Fruit fly (Drosophila melanogaster): ENCODE results near the gene elav.
"Not testable (repeated sequence)": the region's sequence is repeated elsewhere in the genome, so short reads cannot be mapped to it uniquely, and the experiment has no call there.

Gene elav

dm6 chrX:496326-496725 lies 26.7 kb downstream of the elav start, which contains the start of gene svr:
TSS of gene svr (plus strand) at chrX:496446.
- TF ChIP-seq CG17806 (tag; optimal IDR thresholded peaks at IDR 0.05) (no peak), CG12605 (GFP tag; IDR thresholded peaks at IDR 0.05) (no peak), CG8159 (tag; optimal IDR thresholded peaks at IDR 0.05) (no peak), CG13204 (GFP tag; optimal IDR thresholded peaks at IDR 0.05) (no peak), EcR (GFP tag; optimal IDR thresholded peaks at IDR 0.05) (peak; percentile 40), CG4496 (GFP tag; IDR thresholded peaks at IDR 0.05) (no peak), rn (GFP tag; IDR thresholded peaks at IDR 0.05) (no peak)

dm6 chrX:494607-495006 lies 28.4 kb downstream of the elav start, which contains the start of gene CG17778:
TSS of gene CG17778 (plus strand) at chrX:494614.
- TF ChIP-seq Ets98B (GFP tag; IDR thresholded peaks at IDR 0.05): peak; percentile 14; the same call in 1 of the 2 replicates
- TF ChIP-seq fd96Ca (GFP tag; IDR thresholded peaks at IDR 0.05): 0 out of 3 replicates have a peak, but pooled peaks have one; percentile 28
- peak; percentile 2 for TF ChIP-seq CG17806 (tag; optimal IDR thresholded peaks at IDR 0.05)
- no peak for TF ChIP-seq CG10348 (GFP tag; IDR thresholded peaks at IDR 0.05)
- TF ChIP-seq gl (tag; optimal IDR thresholded peaks at IDR 0.05): no peak

DNA sequence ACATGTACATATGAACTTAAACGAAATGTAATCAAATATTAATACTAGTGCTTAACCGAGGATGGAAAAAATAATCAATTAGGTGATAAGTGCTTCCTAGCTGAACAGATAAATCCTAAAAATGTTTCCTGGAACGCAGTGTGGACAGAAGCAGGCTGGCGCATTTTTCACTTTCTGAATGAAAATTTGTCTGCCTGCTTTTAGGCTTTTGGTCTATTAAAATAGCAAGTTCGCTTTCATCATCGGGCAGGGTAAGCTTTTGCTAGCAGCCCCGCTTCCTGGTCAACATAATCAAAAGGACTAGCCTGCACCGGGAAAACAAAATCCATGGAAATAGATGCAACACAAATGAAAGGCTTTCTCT lies 28.9 kb downstream of the elav start:
- TF ChIP-seq CG8301 (tag; optimal IDR thresholded peaks at IDR 0.05): no peak

DNA sequence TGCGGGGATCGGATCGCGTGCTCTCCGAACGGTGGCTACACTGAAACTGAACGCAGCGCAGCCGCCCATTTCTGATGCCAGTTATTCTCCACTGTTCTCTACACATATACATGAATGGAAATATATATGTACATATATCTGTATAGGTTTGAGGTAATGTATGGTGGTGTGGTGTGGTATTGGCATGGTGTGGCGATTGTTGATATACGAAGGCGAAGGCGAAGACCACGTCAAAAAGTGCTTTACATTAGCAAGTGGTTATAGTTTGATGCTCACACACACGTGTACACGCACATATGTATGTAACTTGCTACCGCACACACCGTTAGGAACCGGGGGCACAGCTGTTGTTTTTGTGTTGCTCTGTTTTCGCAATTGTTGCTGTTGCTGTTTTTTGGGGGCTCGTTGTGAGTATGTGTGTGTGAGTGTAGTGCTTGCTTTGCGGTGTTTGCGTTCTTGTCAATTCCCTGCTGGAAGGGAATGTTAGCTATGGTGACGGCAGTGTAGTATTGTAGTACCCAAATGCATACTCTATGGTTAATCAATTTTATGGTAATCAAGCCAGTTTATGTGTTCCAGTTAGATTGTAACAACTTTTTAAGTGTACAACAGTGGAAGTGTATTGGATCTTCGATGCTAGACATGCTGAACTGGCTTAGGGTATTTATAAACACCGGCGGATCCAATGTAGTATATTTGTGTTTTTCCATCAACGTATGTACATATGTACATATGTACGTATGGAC lies 29.4 kb downstream of the elav start, which contains the start of gene CG17896:
CG17896 (minus strand) TSS at position 51 of the 746 bp plus-strand sequence.
- TF ChIP-seq gl (tag; optimal IDR thresholded peaks at IDR 0.05): peak; percentile 97
- peak; percentile 98 for TF ChIP-seq Pif1A (GFP tag; optimal IDR thresholded peaks at IDR 0.05)
- TF ChIP-seq CG9948 (tag; optimal IDR thresholded peaks at IDR 0.05): peak; percentile 97
- peak; percentile 99 for TF ChIP-seq CG4496 (GFP tag; IDR thresholded peaks at IDR 0.05)
- peak; percentile 98 for TF ChIP-seq CG15710 (tag; optimal IDR thresholded peaks at IDR 0.05)
- TF ChIP-seq CG14655 (GFP tag; optimal IDR thresholded peaks at IDR 0.05): peak; percentile 99
- TF ChIP-seq CG8301 (tag; optimal IDR thresholded peaks at IDR 0.05): peak; percentile 99
- TF ChIP-seq CG13204 (GFP tag; optimal IDR thresholded peaks at IDR 0.05): peak; percentile 86
- peak; percentile 99 for TF ChIP-seq Ets98B (GFP tag; IDR thresholded peaks at IDR 0.05)
- peak; percentile 97 for TF ChIP-seq CG32121 (GFP tag; IDR thresholded peaks at IDR 0.05)
- TF ChIP-seq CG34367 (tag; optimal IDR thresholded peaks at IDR 0.05): peak; percentile 98
- TF ChIP-seq D1 (tag; optimal IDR thresholded peaks at IDR 0.05): no peak
- peak; percentile 31 for TF ChIP-seq EcR (GFP tag; optimal IDR thresholded peaks at IDR 0.05)
- peak; percentile 94 for TF ChIP-seq Snoo (tag; optimal IDR thresholded peaks at IDR 0.05)
- TF ChIP-seq CG17806 (tag; optimal IDR thresholded peaks at IDR 0.05): peak; percentile 97
- peak; percentile 99 for TF ChIP-seq fd96Ca (GFP tag; IDR thresholded peaks at IDR 0.05)
- peak; percentile 98 for TF ChIP-seq CG12605 (GFP tag; IDR thresholded peaks at IDR 0.05)
- TF ChIP-seq CG8159 (tag; optimal IDR thresholded peaks at IDR 0.05): peak; percentile 96
- peak; percentile 98 for TF ChIP-seq Pif1B (GFP tag; optimal IDR thresholded peaks at IDR 0.05)
- TF ChIP-seq rn (GFP tag; IDR thresholded peaks at IDR 0.05): peak; percentile 96
- TF ChIP-seq CG10348 (GFP tag; IDR thresholded peaks at IDR 0.05): peak; percentile 95

DNA sequence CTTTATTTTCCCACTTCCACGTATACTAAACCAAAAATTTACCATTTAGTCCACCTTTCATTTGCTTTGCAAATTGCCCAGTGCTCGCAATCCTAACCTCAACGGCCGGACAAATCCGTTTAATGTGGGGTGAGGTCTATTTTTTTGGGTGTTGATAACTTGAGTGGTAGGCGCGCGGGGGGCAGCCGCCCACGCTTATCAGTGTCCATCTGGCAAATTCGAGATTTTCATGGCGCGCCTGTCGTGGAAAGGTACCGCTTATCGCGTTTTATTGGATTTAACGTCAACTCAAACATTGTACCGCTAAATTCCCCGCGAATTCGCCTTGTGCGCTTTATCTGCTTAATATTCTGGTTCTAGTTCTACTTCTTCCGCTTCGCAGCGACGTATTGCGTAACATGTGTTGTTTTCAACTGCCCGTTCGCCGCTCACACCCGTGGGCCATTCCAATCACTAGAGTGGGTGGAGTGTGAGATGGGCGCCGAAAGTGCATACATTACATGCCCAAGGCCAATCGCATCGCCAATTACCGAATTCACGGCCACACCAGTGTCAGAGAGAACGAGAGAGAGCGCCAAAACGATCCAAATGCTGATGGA lies 30.2 kb downstream of the elav start:
- TF ChIP-seq CG8301 (tag; optimal IDR thresholded peaks at IDR 0.05) (no peak), D1 (tag; optimal IDR thresholded peaks at IDR 0.05) (no peak), CG8159 (tag; optimal IDR thresholded peaks at IDR 0.05) (no peak), fd96Ca (GFP tag; IDR thresholded peaks at IDR 0.05) (no peak)

- no peak for TF ChIP-seq CG12605 (GFP tag; IDR thresholded peaks at IDR 0.05)
- TF ChIP-seq Pif1B (GFP tag; optimal IDR thresholded peaks at IDR 0.05): no peak
- peak; percentile 2 for TF ChIP-seq CG9948 (tag; optimal IDR thresholded peaks at IDR 0.05)
- TF ChIP-seq CG4496 (GFP tag; IDR thresholded peaks at IDR 0.05): no peak
- peak; percentile 22 for TF ChIP-seq CG15710 (tag; optimal IDR thresholded peaks at IDR 0.05)
- no peak for TF ChIP-seq CG8301 (tag; optimal IDR thresholded peaks at IDR 0.05)
- TF ChIP-seq CG8159 (tag; optimal IDR thresholded peaks at IDR 0.05): no peak
- 0 out of 3 replicates have a peak, but pooled peaks have one; percentile 23 for TF ChIP-seq fd96Ca (GFP tag; IDR thresholded peaks at IDR 0.05)
- no peak for TF ChIP-seq CG13204 (GFP tag; optimal IDR thresholded peaks at IDR 0.05)
- TF ChIP-seq Ets98B (GFP tag; IDR thresholded peaks at IDR 0.05): no peak
Measured at dm6 chrX:487517-487957, 35.5 kb downstream of the elav start, which contains the start of the genes CG18273 and CG3156. TSS of gene CG18273 (minus strand) at chrX:487581. TSS of gene CG3156 (plus strand) at chrX:487878.

- TF ChIP-seq CG15710 (tag; optimal IDR thresholded peaks at IDR 0.05); Pif1B (GFP tag; optimal IDR thresholded peaks at IDR 0.05); CG8159 (tag; optimal IDR thresholded peaks at IDR 0.05): not testable (repeated sequence)
Measured at dm6 chrX:481642-482041, 41.4 kb downstream of the elav start, which contains the start of gene CG3176. TSS of gene CG3176 (plus strand) at chrX:481862.

All from whole organism, pupa.